Worm (Caenorhabditis elegans) whole organism, L3 larva: ENCODE results near the gene clec-3.

Experiments used
- nhr-12 ChIP-seq: fragments of 150-350 bp; optimal IDR thresholded peaks from 2 replicates; lab custom pipeline; 2014; ENCODE audit warnings: missing biosample characterization, missing genetic modification characterization
- nhr-77 ChIP-seq: fragments of 150-350 bp; optimal IDR thresholded peaks from 2 replicates; lab custom pipeline; 2014; ENCODE audit warnings: missing biosample characterization, missing genetic modification characterization

DNA sequence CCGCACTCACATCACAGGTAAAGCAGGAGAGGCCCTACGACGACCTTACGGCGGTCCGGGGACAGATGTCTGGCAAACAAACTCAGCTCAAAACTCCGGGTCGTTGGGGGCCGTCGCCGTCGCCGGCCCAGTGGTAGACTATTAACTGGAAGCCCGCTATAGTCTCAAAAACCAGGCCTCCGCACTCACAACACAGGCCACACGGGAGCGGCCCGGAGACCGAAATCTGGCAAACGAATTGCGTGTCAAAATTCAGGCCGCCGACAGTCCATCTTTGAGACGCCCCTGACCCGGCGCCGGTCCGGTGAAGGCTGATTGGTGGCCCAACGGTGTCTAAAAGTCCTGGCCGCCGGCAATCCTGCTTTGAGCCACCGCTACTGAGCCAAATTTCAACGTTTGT is 25.7 kb upstream of the clec-3 start:
- TF ChIP-seq nhr-12 (tag; lab: Kevin White, UChicago) = no peak
- no peak for TF ChIP-seq nhr-77 (tag; lab: Kevin White, UChicago)
